Fruit fly (Drosophila melanogaster) whole organism, embryonic: ENCODE results near the gene Cont.

ENCODE experiments used
- BEAF-32 ChIP-seq: fragments of 200-800 bp; sonication (Bioruptor generic); optimal IDR thresholded peaks from 3 replicates; lab custom pipeline; 2017; ENCODE audit warnings: missing biosample characterization, missing genetic modification characterization, mild to moderate bottlenecking, moderate library complexity, missing genetic modification reagents
- C15 ChIP-seq: fragments of 200-800 bp; sonication (Bioruptor generic); IDR thresholded peaks from 3 replicates; pipeline ENCODE4 v1.3.6; 2022; ENCODE audit warnings: missing biosample characterization, missing genetic modification characterization
- CG1024 ChIP-seq: fragments of 200-800 bp; sonication (Bioruptor generic); IDR thresholded peaks from 2 replicates; pipeline ENCODE4 v1.3.6; 2022; ENCODE audit warnings: missing biosample characterization, missing genetic modification characterization
- CG10366 ChIP-seq: fragments of 200-800 bp; sonication (Bioruptor generic); IDR thresholded peaks from 2 replicates; pipeline ENCODE4 v1.3.6; 2022; ENCODE audit warnings: missing biosample characterization, missing genetic modification characterization
- CG11456 ChIP-seq: fragments of 200-800 bp; sonication (Bioruptor generic); IDR thresholded peaks from 3 replicates; pipeline ENCODE4 v1.3.6; 2022; ENCODE audit warnings: missing biosample characterization, missing genetic modification characterization
- CG12104 ChIP-seq: fragments of 200-800 bp; sonication (Bioruptor generic); optimal IDR thresholded peaks from 3 replicates; lab custom pipeline; 2016; ENCODE audit warnings: missing biosample characterization, missing genetic modification characterization
- CG12391 ChIP-seq: fragments of 200-800 bp; sonication (Bioruptor generic); optimal IDR thresholded peaks from 3 replicates; lab custom pipeline; 2018; ENCODE audit warnings: missing biosample characterization, mild to moderate bottlenecking, missing genetic modification characterization, moderate library complexity
- CG14441 ChIP-seq: fragments of 200-800 bp; sonication (Bioruptor generic); IDR thresholded peaks from 2 replicates; pipeline ENCODE4 v1.3.6; 2022; ENCODE audit warnings: missing biosample characterization, missing genetic modification characterization
- CG15696 ChIP-seq: fragments of 200-800 bp; sonication (Bioruptor generic); optimal IDR thresholded peaks from 2 replicates; lab custom pipeline; 2019; ENCODE audit warnings: missing biosample characterization, mild to moderate bottlenecking, missing genetic modification characterization, moderate library complexity
- CG16779 ChIP-seq: fragments of 200-800 bp; sonication (Bioruptor generic); IDR thresholded peaks from 2 replicates; pipeline ENCODE4 v1.3.6; 2022; ENCODE audit warnings: missing biosample characterization, missing genetic modification characterization
- CG17186 ChIP-seq: fragments of 200-800 bp; sonication (Bioruptor generic); optimal IDR thresholded peaks from 3 replicates; lab custom pipeline; 2017; ENCODE audit warnings: missing biosample characterization, missing genetic modification reagents, missing genetic modification characterization
- CG17361 ChIP-seq: fragments of 200-800 bp; sonication (Bioruptor generic); IDR thresholded peaks from 3 replicates; pipeline ENCODE4 v1.3.6; 2022; ENCODE audit warnings: missing biosample characterization, missing genetic modification characterization
- CG1832 ChIP-seq: fragments of 200-800 bp; sonication (Bioruptor generic); optimal IDR thresholded peaks from 2 replicates; lab custom pipeline; 2017; ENCODE audit warnings: missing biosample characterization, mild to moderate bottlenecking, missing genetic modification characterization, inconsistent platforms
- CG2116 ChIP-seq: fragments of 200-800 bp; sonication (Bioruptor generic); optimal IDR thresholded peaks from 3 replicates; lab custom pipeline; 2018; ENCODE audit warnings: missing biosample characterization, mild to moderate bottlenecking, missing genetic modification characterization
- CG2678 ChIP-seq: fragments of 200-800 bp; sonication (Bioruptor generic); optimal IDR thresholded peaks from 3 replicates; lab custom pipeline; 2019; ENCODE audit warnings: missing biosample characterization, mild to moderate bottlenecking, missing genetic modification characterization, moderate library complexity
- CG3163 ChIP-seq: fragments of 200-800 bp; sonication (Bioruptor generic); optimal IDR thresholded peaks from 3 replicates; lab custom pipeline; 2016; ENCODE audit warnings: missing biosample characterization, missing genetic modification characterization
- CG32767 ChIP-seq: fragments of 200-800 bp; sonication (Bioruptor generic); IDR thresholded peaks from 2 replicates; pipeline ENCODE4 v1.3.6; 2022; ENCODE audit warnings: missing biosample characterization, missing genetic modification characterization
- CG6765 ChIP-seq: fragments of 200-800 bp; sonication (Bioruptor generic); optimal IDR thresholded peaks from 3 replicates; lab custom pipeline; 2017; ENCODE audit warnings: missing biosample characterization, mild to moderate bottlenecking, missing genetic modification characterization
- CG7745 ChIP-seq: fragments of 200-800 bp; sonication (Bioruptor generic); optimal IDR thresholded peaks from 2 replicates; lab custom pipeline; 2018; ENCODE audit warnings: missing biosample characterization, mild to moderate bottlenecking, missing genetic modification characterization, moderate library complexity
- CoRest ChIP-seq: fragments of 200-800 bp; sonication (Bioruptor generic); optimal IDR thresholded peaks from 3 replicates; lab custom pipeline; 2018; ENCODE audit warnings: missing biosample characterization, mild to moderate bottlenecking, missing genetic modification characterization, moderate library complexity
- Dbx ChIP-seq: fragments of 200-800 bp; sonication (Bioruptor generic); IDR thresholded peaks from 3 replicates; pipeline ENCODE4 v1.3.6; 2022; ENCODE audit warnings: missing biosample characterization, missing genetic modification characterization
- Dip2 ChIP-seq: fragments of 200-800 bp; sonication (Bioruptor generic); IDR thresholded peaks from 2 replicates; pipeline ENCODE4 v1.3.6; 2022; ENCODE audit warnings: missing biosample characterization, missing genetic modification characterization
- Doc3 ChIP-seq: fragments of 200-800 bp; sonication (Bioruptor generic); IDR thresholded peaks from 3 replicates; pipeline ENCODE4 v1.3.6; 2022; ENCODE audit warnings: missing biosample characterization, missing genetic modification characterization; ENCODE audit not compliant: partially characterized antibody
- Drgx ChIP-seq: fragments of 200-800 bp; sonication (Bioruptor generic); IDR thresholded peaks from 2 replicates; pipeline ENCODE4 v1.3.6; 2022; ENCODE audit warnings: missing biosample characterization, missing genetic modification characterization
- E2f1 ChIP-seq: fragments of 200-800 bp; sonication (Bioruptor generic); IDR thresholded peaks from 2 replicates; pipeline ENCODE4 v1.3.6; 2022; ENCODE audit warnings: missing biosample characterization, missing genetic modification characterization
- Hr3 ChIP-seq: fragments of 200-800 bp; sonication (Bioruptor generic); optimal IDR thresholded peaks from 3 replicates; lab custom pipeline; 2016; ENCODE audit warnings: missing biosample characterization, missing genetic modification characterization
- Max ChIP-seq: fragments of 200-800 bp; sonication (Bioruptor generic); optimal IDR thresholded peaks from 2 replicates; lab custom pipeline; 2016; ENCODE audit warnings: missing biosample characterization, mild to moderate bottlenecking, missing genetic modification characterization
- Myb ChIP-seq: fragments of 200-800 bp; sonication (Bioruptor generic); optimal IDR thresholded peaks from 2 replicates; lab custom pipeline; 2016; ENCODE audit warnings: missing biosample characterization, missing genetic modification characterization
- NFAT ChIP-seq: fragments of 200-800 bp; sonication (Bioruptor generic); IDR thresholded peaks from 2 replicates; pipeline ENCODE4 v1.3.6; 2022; ENCODE audit warnings: missing biosample characterization, missing genetic modification characterization
- NK7.1 ChIP-seq: fragments of 200-800 bp; sonication (Bioruptor generic); optimal IDR thresholded peaks from 3 replicates; lab custom pipeline; 2016; ENCODE audit warnings: missing biosample characterization, missing genetic modification characterization
- NfI ChIP-seq: fragments of 200-800 bp; sonication (Bioruptor generic); optimal IDR thresholded peaks from 3 replicates; lab custom pipeline; 2018; ENCODE audit warnings: missing biosample characterization, mild to moderate bottlenecking, missing genetic modification characterization, moderate library complexity
- Pdp1 ChIP-seq, 2 experiments: fragments of 200-800 bp; sonication (Bioruptor generic); optimal IDR thresholded peaks; 3 replicates each; lab custom pipeline; 2016; ENCODE audit warnings: missing biosample characterization in 2 of 2, missing genetic modification characterization in 2 of 2, mild to moderate bottlenecking in 1 of 2, moderate library complexity in 1 of 2
- Rfx ChIP-seq: fragments of 200-800 bp; sonication (Bioruptor generic); IDR thresholded peaks from 2 replicates; pipeline ENCODE4 v1.3.6; 2022; ENCODE audit warnings: missing biosample characterization, missing genetic modification characterization
- Scr ChIP-seq: fragments of 200-800 bp; sonication (Bioruptor generic); IDR thresholded peaks from 2 replicates; pipeline ENCODE4 v1.3.6; 2022; ENCODE audit warnings: missing biosample characterization, missing genetic modification characterization; ENCODE audit not compliant: partially characterized antibody
- Usf ChIP-seq: fragments of 200-800 bp; sonication (Bioruptor generic); optimal IDR thresholded peaks from 2 replicates; lab custom pipeline; 2017; ENCODE audit warnings: missing genotype, missing biosample characterization, missing genetic modification characterization
- YL-1 ChIP-seq: fragments of 200-800 bp; sonication (Bioruptor generic); optimal IDR thresholded peaks from 3 replicates; lab custom pipeline; 2017; ENCODE audit warnings: missing biosample characterization, mild to moderate bottlenecking, missing genetic modification characterization
- dati ChIP-seq: fragments of 200-800 bp; sonication (Bioruptor generic); IDR thresholded peaks from 2 replicates; pipeline ENCODE4 v1.3.6; 2022; ENCODE audit warnings: missing biosample characterization, missing genetic modification characterization
- fd102C ChIP-seq: fragments of 200-800 bp; sonication (Bioruptor generic); optimal IDR thresholded peaks from 2 replicates; lab custom pipeline; 2018; ENCODE audit warnings: missing biosample characterization, mild to moderate bottlenecking, missing genetic modification characterization, moderate library complexity
- fd96Cb ChIP-seq: fragments of 200-800 bp; sonication (Bioruptor generic); optimal IDR thresholded peaks from 2 replicates; lab custom pipeline; 2018; ENCODE audit warnings: missing biosample characterization, mild to moderate bottlenecking, missing genetic modification characterization, moderate library complexity
- fru ChIP-seq: fragments of >200 bp; optimal IDR thresholded peaks from 2 replicates; lab custom pipeline; 2017
- grau ChIP-seq: fragments of 200-800 bp; optimal IDR thresholded peaks from 3 replicates; lab custom pipeline; 2019; ENCODE audit warnings: missing biosample characterization, mild to moderate bottlenecking, missing genetic modification characterization, moderate library complexity
- gsb ChIP-seq: fragments of 200-800 bp; sonication (Bioruptor generic); IDR thresholded peaks from 2 replicates; pipeline ENCODE4 v1.3.6; 2022; ENCODE audit warnings: missing biosample characterization, missing genetic modification characterization
- mirr ChIP-seq: fragments of 200-800 bp; sonication (Bioruptor generic); optimal IDR thresholded peaks from 3 replicates; lab custom pipeline; 2018; ENCODE audit warnings: missing biosample characterization, mild to moderate bottlenecking, missing genetic modification characterization
- oc ChIP-seq: fragments of 200-800 bp; sonication (Bioruptor generic); optimal IDR thresholded peaks from 2 replicates; lab custom pipeline; 2018; ENCODE audit warnings: missing biosample characterization, mild to moderate bottlenecking, missing genetic modification characterization, moderate library complexity
- psq ChIP-seq: fragments of 200-800 bp; sonication (Bioruptor generic); optimal IDR thresholded peaks from 2 replicates; lab custom pipeline; 2017; ENCODE audit warnings: missing biosample characterization, missing genetic modification characterization
- pzg ChIP-seq: fragments of 200-800 bp; sonication (Bioruptor generic); optimal IDR thresholded peaks from 3 replicates; lab custom pipeline; 2018; ENCODE audit warnings: missing biosample characterization, mild to moderate bottlenecking, missing genetic modification characterization, moderate library complexity
- run ChIP-seq: fragments of 200-800 bp; sonication (Bioruptor generic); optimal IDR thresholded peaks from 3 replicates; lab custom pipeline; 2018; ENCODE audit warnings: missing biosample characterization, mild to moderate bottlenecking, missing genetic modification characterization
- sens ChIP-seq: fragments of 200-800 bp; sonication (Bioruptor generic); peaks from one replicate; lab custom pipeline; 2016; ENCODE audit warnings: missing biosample characterization, missing genetic modification characterization
- sob ChIP-seq: fragments of 200-800 bp; sonication (Bioruptor generic); IDR thresholded peaks from 2 replicates; pipeline ENCODE4 v1.3.6; 2022; ENCODE audit warnings: missing biosample characterization, missing genetic modification characterization
- trem ChIP-seq: fragments of 200-800 bp; optimal IDR thresholded peaks from 3 replicates; lab custom pipeline; 2019; ENCODE audit warnings: missing biosample characterization, mild to moderate bottlenecking, missing genetic modification characterization, moderate library complexity
- ttk ChIP-seq: fragments of 200-800 bp; sonication (Bioruptor generic); IDR thresholded peaks from 2 replicates; pipeline ENCODE4 v2.1.2; 2022; ENCODE audit warnings: missing biosample characterization, missing genetic modification characterization
- unc-4 ChIP-seq: fragments of 200-800 bp; sonication (Bioruptor generic); IDR thresholded peaks from 2 replicates; pipeline ENCODE4 v1.3.6; 2022; ENCODE audit warnings: missing biosample characterization, missing genetic modification characterization; ENCODE audit not compliant: partially characterized antibody

The Cont gene

DNA sequence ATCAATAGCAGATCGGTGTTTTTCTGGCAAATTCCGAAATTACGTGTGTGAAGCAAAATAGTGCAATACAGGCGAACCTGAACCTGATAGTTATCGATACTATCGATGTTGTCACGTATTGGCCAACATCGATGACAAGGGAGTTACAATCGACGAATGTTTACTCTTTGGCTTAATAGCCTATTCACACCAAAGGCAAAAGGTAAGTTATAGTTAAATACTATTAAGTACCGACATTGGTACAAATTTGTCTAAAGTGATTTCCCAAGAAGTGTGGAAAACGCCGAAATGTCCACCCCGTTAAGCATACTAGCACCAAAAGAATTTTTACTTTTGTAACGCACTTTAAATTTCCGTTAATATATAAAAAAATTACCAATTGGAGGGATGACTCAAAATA is 47.1 kb upstream of the Cont start, which contains the start of gene CG9776 (continued):
- TF ChIP-seq sens (GFP tag; lab: Kevin White, UChicago) = peak; percentile 91
- TF ChIP-seq Doc3 = peak; percentile 90
- peak; percentile 84 for TF ChIP-seq Rfx (GFP tag; lab: Robert Waterston, UW)
- peak; percentile 80 for TF ChIP-seq YL-1 (GFP tag; lab: Kevin White, UChicago)
- TF ChIP-seq sob (GFP tag; lab: Robert Waterston, UW) = peak; percentile 72
- peak; percentile 66; the same call in 1 of the 2 replicates for TF ChIP-seq CG16779 (GFP tag; lab: Robert Waterston, UW)
- peak; percentile 53 for TF ChIP-seq CG10366
- TF ChIP-seq fru (lab: Kevin White, UChicago) = no peak
- TF ChIP-seq oc (tag; lab: Kevin White, UChicago) = no peak
- peak; percentile 64 for TF ChIP-seq Max (GFP tag; lab: Kevin White, UChicago)
- TF ChIP-seq unc-4 = peak; percentile 96
- TF ChIP-seq psq = peak; percentile 20
- peak; percentile 45; the same call in 1 of the 2 replicates for TF ChIP-seq E2f1 (GFP tag; lab: Robert Waterston, UW)
- TF ChIP-seq CG12391 (tag; lab: Kevin White, UChicago) = no peak
- TF ChIP-seq CG2116 (GFP tag; lab: Kevin White, UChicago) = peak; percentile 85
- peak; percentile 97 for TF ChIP-seq Scr (GFP tag; lab: Robert Waterston, UW)
- TF ChIP-seq CG15696 = peak; percentile 53
- TF ChIP-seq Usf (GFP tag; lab: Kevin White, UChicago) = peak; percentile 37
- peak; percentile 60 for TF ChIP-seq CG3163
- TF ChIP-seq CG2678 (tag; lab: Kevin White, UChicago) = no peak
- TF ChIP-seq CoRest = no peak
- peak; percentile 77; the same call in 2 of the 3 replicates for TF ChIP-seq CG11456 (GFP tag; lab: Robert Waterston, UW)
- no peak for TF ChIP-seq gsb
- peak; percentile 46 for TF ChIP-seq CG12104 (GFP tag; lab: Kevin White, UChicago)
- no peak for TF ChIP-seq ttk (GFP tag; lab: Robert Waterston, UW)
- TF ChIP-seq Drgx = no peak
- TF ChIP-seq Myb (GFP tag; lab: Kevin White, UChicago) = peak; percentile 71
- no peak for TF ChIP-seq mirr (GFP tag; lab: Kevin White, UChicago)
- no peak for TF ChIP-seq CG7745 (tag; lab: Kevin White, UChicago)
- peak; percentile 96 for TF ChIP-seq CG1024
- peak; percentile 62 for TF ChIP-seq NfI
- TF ChIP-seq NFAT (GFP tag; lab: Robert Waterston, UW) = peak; percentile 43; the same call in 1 of the 2 replicates
- TF ChIP-seq CG14441 (GFP tag; lab: Robert Waterston, UW) = no peak; the same call in 1 of the 2 replicates
- TF ChIP-seq CG32767 (GFP tag; lab: Robert Waterston, UW) = no peak
- TF ChIP-seq CG6765 (GFP tag; lab: Kevin White, UChicago) = no peak
- TF ChIP-seq Dbx = peak; percentile 75
- peak; percentile 83 for TF ChIP-seq CG17186 (GFP tag; lab: Kevin White, UChicago)
- TF ChIP-seq dati (GFP tag; lab: Robert Waterston, UW) = no peak
- peak; percentile 94 for TF ChIP-seq pzg (GFP tag; lab: Kevin White, UChicago)
- TF ChIP-seq Pdp1 (GFP tag; optimal IDR thresholded peaks at IDR 0.05; lab: Kevin White, UChicago) = peak; percentile 62 to 75
- peak; percentile 46 for TF ChIP-seq fd96Cb (tag; lab: Kevin White, UChicago)
- TF ChIP-seq run (tag; lab: Kevin White, UChicago) = no peak
- TF ChIP-seq trem (tag; lab: Kevin White, UChicago) = peak; percentile 71
- TF ChIP-seq Hr3 = peak; percentile 42
- no peak for TF ChIP-seq grau (tag; lab: Kevin White, UChicago)
- TF ChIP-seq BEAF-32 = peak; percentile 98
- no peak; the same call in 1 of the 3 replicates for TF ChIP-seq CG17361 (GFP tag; lab: Robert Waterston, UW)
- TF ChIP-seq CG1832 (GFP tag; lab: Kevin White, UChicago) = no peak
- peak; percentile 49 for TF ChIP-seq NK7.1 (GFP tag; lab: Kevin White, UChicago)
- no peak for TF ChIP-seq Dip2 (GFP tag; lab: Robert Waterston, UW)
- no peak for TF ChIP-seq fd102C (GFP tag; lab: Kevin White, UChicago)
- TF ChIP-seq C15 = no peak
